Fruit fly (Drosophila melanogaster) whole organism, larva: ENCODE data around the gene CG8087.

ENCODE experiments used
- noc ChIP-seq: fragments of 200-800 bp; sonication (Bioruptor generic); optimal IDR thresholded peaks from 3 replicates; lab custom pipeline; 2019; ENCODE audit warnings: missing biosample characterization, mild to moderate bottlenecking, missing genetic modification characterization, moderate library complexity

Gene CG8087

dm6 chr3R:14520749-14521148 lies 43.9 kb downstream of the CG8087 start, which contains the start of gene Cyp313a1:
Cyp313a1 (plus strand) TSS chr3R:14521049.
- TF ChIP-seq noc (tag; lab: Kevin White, UChicago) = no peak

- no peak for TF ChIP-seq noc (tag; lab: Kevin White, UChicago)
Measured at dm6 chr3R:14516742-14517141, 47.9 kb downstream of the CG8087 start, which contains the start of gene CG34273. CG34273 (plus strand) TSS chr3R:14517042.
